Worm (Caenorhabditis elegans) whole organism, early embryonic: ENCODE data around the gene srbc-31.

ENCODE experiments used
- ama-1 ChIP-seq: fragments of 150-350 bp; optimal IDR thresholded peaks from 2 replicates; lab custom pipeline; 2014
- hmg-4 ChIP-seq: fragments of 200-800 bp; sonication (Bioruptor generic); optimal IDR thresholded peaks from 2 replicates; lab custom pipeline; 2018; ENCODE audit warnings: mild to moderate bottlenecking, missing genetic modification characterization, missing compliant biosample characterization

- TF ChIP-seq hmg-4 (GFP tag; lab: Kevin White, UChicago) (no peak), ama-1 (lab: Kevin White, UChicago) (no peak)
These were observed 24.9 kb downstream of the srbc-31 start for ce11 chrV:3452489-3452888.
